Worm (Caenorhabditis elegans) whole organism, L4 larva: ENCODE measurements around the gene clec-183.

Experiments
- F26F4.8 ChIP-seq: fragments of 200-800 bp; sonication (Bioruptor generic); conservative IDR thresholded peaks from 2 replicates; pipeline ENCODE4 v1.3.6; 2022; ENCODE audit warnings: missing genetic modification characterization, missing compliant biosample characterization
- F44E2.7 ChIP-seq: fragments of 200-800 bp; sonication (Bioruptor generic); IDR thresholded peaks from 2 replicates; pipeline ENCODE4 v2.1.2; 2022; ENCODE audit warnings: missing genetic modification characterization, missing compliant biosample characterization
- F49E8.2 ChIP-seq: sonication (generic microtip); optimal IDR thresholded peaks from 2 replicates; lab custom pipeline; 2016; ENCODE audit warnings: missing compliant biosample characterization, mild to moderate bottlenecking, missing genetic modification characterization, borderline replicate concordance
- Y5F2A.4 ChIP-seq: fragments of 200-800 bp; sonication (Bioruptor generic); optimal IDR thresholded peaks from 2 replicates; lab custom pipeline; 2018; ENCODE audit warnings: mild to moderate bottlenecking, missing genetic modification characterization, missing compliant biosample characterization
- ZK546.5 ChIP-seq, 2 experiments: sonication (generic microtip); optimal IDR thresholded peaks; 2 replicates each; lab custom pipeline; 2017; ENCODE audit warnings: missing biosample characterization in 2 of 2, missing genetic modification characterization in 2 of 2
- aha-1 ChIP-seq: fragments of 150-350 bp; peaks from one replicate; lab custom pipeline; 2014; ENCODE audit warnings: missing biosample characterization, missing genetic modification characterization
- aly-2 ChIP-seq: sonication (generic microtip); optimal IDR thresholded peaks from 2 replicates; lab custom pipeline; 2018; ENCODE audit warnings: missing biosample characterization, missing genetic modification characterization
- ama-1 ChIP-seq: fragments of 150-350 bp; optimal IDR thresholded peaks from 2 replicates; lab custom pipeline; 2014; ENCODE audit warnings: inconsistent platforms, mixed read lengths
- attf-4 ChIP-seq: sonication (generic microtip); optimal IDR thresholded peaks from 3 replicates; lab custom pipeline; 2017; ENCODE audit warnings: missing biosample characterization, missing genetic modification characterization
- ceh-28 ChIP-seq: fragments of 150-350 bp; optimal IDR thresholded peaks from 2 replicates; lab custom pipeline; 2014; ENCODE audit warnings: missing biosample characterization, missing genetic modification reagents, missing genetic modification characterization
- ceh-32 ChIP-seq: sonication (generic microtip); optimal IDR thresholded peaks from 2 replicates; lab custom pipeline; 2016; ENCODE audit warnings: mild to moderate bottlenecking, missing genetic modification characterization, missing compliant biosample characterization; ENCODE audit not compliant: poor library complexity
- ceh-44 ChIP-seq: fragments of 200-800 bp; sonication (Bioruptor generic); IDR thresholded peaks from 2 replicates; pipeline ENCODE4 v1.3.6; 2022; ENCODE audit warnings: missing genetic modification reagents, missing genetic modification characterization, missing compliant biosample characterization
- ceh-62 ChIP-seq: sonication (generic microtip); optimal IDR thresholded peaks from 2 replicates; lab custom pipeline; 2017; ENCODE audit warnings: missing biosample characterization, missing genetic modification characterization
- ceh-82 ChIP-seq: sonication (generic microtip); optimal IDR thresholded peaks from 2 replicates; lab custom pipeline; 2017; ENCODE audit warnings: missing biosample characterization, missing genetic modification characterization
- ces-1 ChIP-seq: fragments of 150-350 bp; sonication (generic microtip); optimal IDR thresholded peaks from 4 replicates; lab custom pipeline; 2014; ENCODE audit warnings: missing biosample characterization, missing genetic modification reagents, missing genetic modification characterization
- daf-12 ChIP-seq: fragments of 150-350 bp; optimal IDR thresholded peaks from 2 replicates; lab custom pipeline; 2014; ENCODE audit warnings: missing biosample characterization, missing genetic modification reagents, missing genetic modification characterization
- daf-19 ChIP-seq: fragments of 200-800 bp; sonication (Bioruptor generic); conservative IDR thresholded peaks from 2 replicates; pipeline ENCODE4 v1.3.6; 2022; ENCODE audit warnings: missing genetic modification characterization, missing compliant biosample characterization
- daf-8 ChIP-seq: fragments of 200-800 bp; sonication (Bioruptor generic); IDR thresholded peaks from 2 replicates; pipeline ENCODE4 v1.3.6; 2022; ENCODE audit warnings: missing genetic modification characterization, missing compliant biosample characterization
- dpl-1 ChIP-seq: fragments of 150-350 bp; optimal IDR thresholded peaks from 2 replicates; lab custom pipeline; 2014; ENCODE audit warnings: missing biosample characterization, missing genetic modification reagents, missing genetic modification characterization
- duxl-1 ChIP-seq: sonication (generic microtip); optimal IDR thresholded peaks from 2 replicates; lab custom pipeline; 2016; ENCODE audit warnings: mild to moderate bottlenecking, missing genetic modification characterization, moderate library complexity, missing compliant biosample characterization; ENCODE audit not compliant: poor library complexity
- dve-1 ChIP-seq: sonication (generic microtip); optimal IDR thresholded peaks from 2 replicates; lab custom pipeline; 2017; ENCODE audit warnings: antibody characterized with exemption, mild to moderate bottlenecking, missing genetic modification characterization, missing compliant biosample characterization; ENCODE audit not compliant: insufficient read depth
- egl-27 ChIP-seq: sonication (generic microtip); optimal IDR thresholded peaks from 3 replicates; lab custom pipeline; 2017; ENCODE audit warnings: missing biosample characterization, missing genetic modification reagents, missing genetic modification characterization
- gei-8 ChIP-seq: fragments of 200-800 bp; sonication (Bioruptor generic); optimal IDR thresholded peaks from 2 replicates; lab custom pipeline; 2018; ENCODE audit warnings: mild to moderate bottlenecking, missing genetic modification characterization, missing compliant biosample characterization
- hif-1 ChIP-seq, 2 experiments: sonication (generic microtip); optimal IDR thresholded peaks; 2 replicates each; lab custom pipeline; 2016 to 2017; ENCODE audit warnings: missing compliant biosample characterization in 2 of 2, missing genetic modification characterization in 2 of 2, missing genetic modification reagents in 2 of 2, missing genotype in 2 of 2, mild to moderate bottlenecking in 1 of 2
- hlh-30 ChIP-seq: sonication (generic microtip); optimal IDR thresholded peaks from 2 replicates; lab custom pipeline; 2017; ENCODE audit warnings: antibody characterized with exemption, mild to moderate bottlenecking, missing genetic modification characterization, missing compliant biosample characterization; ENCODE audit not compliant: insufficient read depth
- lim-7 ChIP-seq: fragments of 200-800 bp; sonication (Bioruptor generic); IDR thresholded peaks from 2 replicates; pipeline ENCODE4 v1.3.6; 2022; ENCODE audit warnings: missing genetic modification characterization, missing compliant biosample characterization
- lin-15B ChIP-seq: fragments of 150-350 bp; sonication (generic microtip); optimal IDR thresholded peaks from 3 replicates; lab custom pipeline; 2014; ENCODE audit warnings: missing biosample characterization, missing genetic modification characterization
- lin-29 ChIP-seq: fragments of 200-800 bp; sonication (Bioruptor generic); IDR thresholded peaks from 2 replicates; pipeline ENCODE4 v1.3.6; 2022; ENCODE audit warnings: missing genetic modification reagents, missing genetic modification characterization, missing compliant biosample characterization
- lin-39 ChIP-seq: fragments of 150-350 bp; optimal IDR thresholded peaks from 2 replicates; lab custom pipeline; 2014; ENCODE audit warnings: missing biosample characterization, missing genetic modification reagents, missing genetic modification characterization
- lir-3 ChIP-seq: sonication (generic microtip); optimal IDR thresholded peaks from 2 replicates; lab custom pipeline; 2016; ENCODE audit warnings: mild to moderate bottlenecking, missing genetic modification characterization, missing compliant biosample characterization
- madf-9 ChIP-seq: fragments of 200-800 bp; sonication (Bioruptor generic); conservative IDR thresholded peaks from 2 replicates; pipeline ENCODE4 v1.3.6; 2022; ENCODE audit warnings: missing genetic modification reagents, missing genetic modification characterization, missing compliant biosample characterization
- mdl-1 ChIP-seq, 2 experiments: fragments of 150-350 bp in 1 of 2; sonication (generic microtip) in 1 of 2; optimal IDR thresholded peaks; 2 replicates each; lab custom pipeline; 2014 to 2017; ENCODE audit warnings: missing biosample characterization in 2 of 2, missing genetic modification characterization in 2 of 2
- mdt-29 ChIP-seq: fragments of 200-800 bp; sonication (Bioruptor generic); IDR thresholded peaks from 2 replicates; pipeline ENCODE4 v1.3.6; 2022; ENCODE audit warnings: missing genetic modification reagents, missing genetic modification characterization, missing compliant biosample characterization
- mes-2 ChIP-seq: sonication (generic microtip); optimal IDR thresholded peaks from 2 replicates; lab custom pipeline; 2016; ENCODE audit warnings: missing genotype, mild to moderate bottlenecking, missing genetic modification characterization, missing compliant biosample characterization; ENCODE audit not compliant: poor library complexity, severe bottlenecking
- mxl-3 ChIP-seq: fragments of 200-800 bp; sonication (Bioruptor generic); optimal IDR thresholded peaks from 2 replicates; lab custom pipeline; 2018; ENCODE audit warnings: mild to moderate bottlenecking, missing genetic modification characterization, missing compliant biosample characterization
- nhr-102 ChIP-seq: sonication (generic microtip); optimal IDR thresholded peaks from 2 replicates; lab custom pipeline; 2016; ENCODE audit warnings: mild to moderate bottlenecking, missing genetic modification characterization, moderate library complexity, missing compliant biosample characterization
- nhr-11 ChIP-seq: fragments of 150-350 bp; optimal IDR thresholded peaks from 2 replicates; lab custom pipeline; 2014; ENCODE audit warnings: missing biosample characterization, missing genetic modification characterization
- nhr-28 ChIP-seq: fragments of 150-350 bp; optimal IDR thresholded peaks from 2 replicates; lab custom pipeline; 2014; ENCODE audit warnings: missing biosample characterization, missing genetic modification characterization
- nhr-41 ChIP-seq: fragments of 200-800 bp; sonication (Bioruptor generic); IDR thresholded peaks from 2 replicates; pipeline ENCODE4 v1.3.6; 2022; ENCODE audit warnings: missing genetic modification reagents, missing genetic modification characterization, missing compliant biosample characterization
- nhr-42 ChIP-seq: fragments of 200-800 bp; sonication (Bioruptor generic); IDR thresholded peaks from 2 replicates; pipeline ENCODE4 v1.3.6; 2022; ENCODE audit warnings: missing genetic modification characterization, missing compliant biosample characterization
- nhr-76 ChIP-seq: fragments of 150-350 bp; optimal IDR thresholded peaks from 2 replicates; lab custom pipeline; 2014; ENCODE audit warnings: missing biosample characterization, missing genetic modification characterization
- nhr-77 ChIP-seq: fragments of 150-350 bp; optimal IDR thresholded peaks from 2 replicates; lab custom pipeline; 2014; ENCODE audit warnings: missing biosample characterization, missing genetic modification characterization
- pha-4 ChIP-seq, 2 experiments: fragments of 150-350 bp in 1 of 2; fragments of 200-800 bp in 1 of 2; sonication (Bioruptor generic) in 1 of 2; IDR thresholded peaks in 1 of 2; optimal IDR thresholded peaks in 1 of 2; 2 replicates each; pipeline versions ENCODE4 v1.3.6 to Lab custom; 2014 to 2022; ENCODE audit warnings: missing genetic modification characterization in 2 of 2, missing genetic modification reagents in 2 of 2, missing biosample characterization in 1 of 2, missing compliant biosample characterization in 1 of 2
- rbr-2 ChIP-seq: sonication (generic microtip); optimal IDR thresholded peaks from 2 replicates; lab custom pipeline; 2016; ENCODE audit warnings: missing genotype, missing genetic modification characterization, missing compliant biosample characterization
- saeg-2 ChIP-seq: fragments of 200-800 bp; sonication (Bioruptor generic); IDR thresholded peaks from 2 replicates; pipeline ENCODE4 v1.3.6; 2022; ENCODE audit warnings: missing genetic modification reagents, missing genetic modification characterization, missing compliant biosample characterization
- sdz-12 ChIP-seq: fragments of 200-800 bp; sonication (Bioruptor generic); optimal IDR thresholded peaks from 2 replicates; lab custom pipeline; 2018; ENCODE audit warnings: mild to moderate bottlenecking, missing genetic modification characterization, missing compliant biosample characterization
- snpc-1.2 ChIP-seq: fragments of 200-800 bp; sonication (Bioruptor generic); IDR thresholded peaks from 2 replicates; pipeline ENCODE4 v1.3.6; 2022; ENCODE audit warnings: missing genetic modification reagents, missing genetic modification characterization, missing compliant biosample characterization
- snpc-4 ChIP-seq: fragments of 150-350 bp; optimal IDR thresholded peaks from 2 replicates; lab custom pipeline; 2014; ENCODE audit warnings: missing biosample characterization, missing genetic modification characterization
- zip-11 ChIP-seq: fragments of 200-800 bp; sonication (Bioruptor generic); IDR thresholded peaks from 2 replicates; pipeline ENCODE4 v1.3.6; 2022; ENCODE audit warnings: missing genetic modification characterization, missing compliant biosample characterization
- ztf-11 ChIP-seq: fragments of 150-350 bp; optimal IDR thresholded peaks from 2 replicates; lab custom pipeline; 2014; ENCODE audit warnings: missing biosample characterization, missing genetic modification characterization

The clec-183 gene

ce11 chrIV:9367852-9368627 lies 40.2 kb downstream of the clec-183 start (continued):
- TF ChIP-seq hlh-30 (peak; percentile 22), dve-1 (peak; percentile 58), Y5F2A.4 (GFP tag; lab: Kevin White, UChicago) (no peak), ceh-44 (no peak), dpl-1 (GFP tag; lab: Kevin White, UChicago) (no peak), daf-8 (no peak), daf-19 (GFP tag; lab: Robert Waterston, UW) (no peak), pha-4 (GFP tag; IDR thresholded peaks at IDR 0.05; lab: Robert Waterston, UW) (no peak), pha-4 (tag; optimal IDR thresholded peaks at IDR 0.05; lab: Kevin White, UChicago) (peak; percentile 84), lir-3 (tag; lab: Kevin White, UChicago) (no peak), ceh-32 (tag; lab: Kevin White, UChicago) (no peak), mes-2 (tag; lab: Kevin White, UChicago) (peak; percentile 51), ama-1 (lab: Kevin White, UChicago) (no peak), lin-15B (tag; lab: Kevin White, UChicago) (no peak), egl-27 (tag; lab: Kevin White, UChicago) (no peak), snpc-1.2 (GFP tag; lab: Robert Waterston, UW) (no peak; the same call in 1 of the 2 replicates), attf-4 (tag; lab: Kevin White, UChicago) (no peak), mxl-3 (GFP tag; lab: Kevin White, UChicago) (no peak), duxl-1 (no peak), saeg-2 (GFP tag; lab: Robert Waterston, UW) (no peak), aly-2 (tag; lab: Kevin White, UChicago) (no peak), F44E2.7 (no peak), ceh-82 (tag; lab: Kevin White, UChicago) (no peak), mdt-29 (GFP tag; lab: Robert Waterston, UW) (no peak), mdl-1 (tag; optimal IDR thresholded peaks at IDR 0.05; lab: Kevin White, UChicago) (no peak), gei-8 (GFP tag; lab: Kevin White, UChicago) (no peak), nhr-42 (GFP tag; lab: Robert Waterston, UW) (no peak), madf-9 (no peak), nhr-28 (peak; percentile 52), ztf-11 (tag; lab: Kevin White, UChicago) (no peak), snpc-4 (tag; lab: Kevin White, UChicago) (no peak), sdz-12 (GFP tag; lab: Kevin White, UChicago) (no peak), lin-39 (no peak), ceh-28 (no peak), nhr-76 (tag; lab: Kevin White, UChicago) (no peak), aha-1 (tag; lab: Kevin White, UChicago) (no peak), nhr-102 (no peak), ces-1 (GFP tag; lab: Kevin White, UChicago) (no peak), ceh-62 (no peak), lim-7 (GFP tag; lab: Robert Waterston, UW) (no peak), rbr-2 (peak; percentile 14), nhr-41 (GFP tag; lab: Robert Waterston, UW) (no peak), nhr-77 (tag; lab: Kevin White, UChicago) (no peak), hif-1 (tag; optimal IDR thresholded peaks at IDR 0.05; lab: Kevin White, UChicago) (no peak), ZK546.5 (tag; optimal IDR thresholded peaks at IDR 0.05; lab: Kevin White, UChicago) (no peak), lin-29 (GFP tag; lab: Robert Waterston, UW) (no peak), F26F4.8 (GFP tag; lab: Robert Waterston, UW) (no peak), daf-12 (no peak), nhr-11 (tag; lab: Kevin White, UChicago) (no peak), zip-11 (GFP tag; lab: Robert Waterston, UW) (no peak), F49E8.2 (peak; percentile 28)
